Fruit fly (Drosophila melanogaster) whole organism, embryonic: Measurements from ENCODE around the gene Mec2.

Source experiments
- Atf-2 ChIP-seq: fragments of 200-800 bp; sonication (Bioruptor generic); optimal IDR thresholded peaks from 2 replicates; lab custom pipeline; 2016; ENCODE audit warnings: missing biosample characterization, missing genetic modification characterization
- B-H2 ChIP-seq: fragments of 200-800 bp; sonication (Bioruptor generic); optimal IDR thresholded peaks from 2 replicates; lab custom pipeline; 2018; ENCODE audit warnings: missing biosample characterization, mild to moderate bottlenecking, missing genetic modification characterization
- CG10147 ChIP-seq: fragments of 200-800 bp; sonication (Bioruptor generic); optimal IDR thresholded peaks from 2 replicates; lab custom pipeline; 2019; ENCODE audit warnings: missing biosample characterization, mild to moderate bottlenecking, missing genetic modification characterization, moderate library complexity
- CG10654 ChIP-seq: fragments of 200-800 bp; sonication (Bioruptor generic); optimal IDR thresholded peaks from 2 replicates; lab custom pipeline; 2016; ENCODE audit warnings: missing biosample characterization, missing genetic modification characterization
- CG11560 ChIP-seq: fragments of 200-800 bp; sonication (Bioruptor generic); IDR thresholded peaks from 3 replicates; pipeline ENCODE4 v1.3.6; 2022; ENCODE audit warnings: missing biosample characterization, missing genetic modification characterization
- CG11695 ChIP-seq: fragments of 200-800 bp; sonication (Bioruptor generic); IDR thresholded peaks from 3 replicates; pipeline ENCODE4 v1.3.6; 2022; ENCODE audit warnings: missing biosample characterization, missing genetic modification characterization
- CG12299 ChIP-seq: fragments of 200-800 bp; sonication (Bioruptor generic); optimal IDR thresholded peaks from 2 replicates; lab custom pipeline; 2018; ENCODE audit warnings: missing biosample characterization, mild to moderate bottlenecking, missing genetic modification characterization
- CG13624 ChIP-seq: fragments of 200-800 bp; sonication (Bioruptor generic); optimal IDR thresholded peaks from 2 replicates; lab custom pipeline; 2016; ENCODE audit warnings: missing biosample characterization, missing genetic modification characterization
- CG14014 ChIP-seq: fragments of 200-800 bp; sonication (Bioruptor generic); IDR thresholded peaks from 2 replicates; pipeline ENCODE4 v1.3.6; 2022; ENCODE audit warnings: missing biosample characterization, missing genetic modification characterization
- CG14667 ChIP-seq: fragments of 200-800 bp; sonication (Bioruptor generic); IDR thresholded peaks from 2 replicates; pipeline ENCODE4 v1.3.6; 2022; ENCODE audit warnings: missing biosample characterization, missing genetic modification characterization
- CG16813 ChIP-seq: fragments of 200-800 bp; sonication (Bioruptor generic); IDR thresholded peaks from 3 replicates; pipeline ENCODE4 v1.3.6; 2022; ENCODE audit warnings: missing biosample characterization, missing genetic modification characterization; ENCODE audit not compliant: partially characterized antibody
- CG17568 ChIP-seq: fragments of 200-800 bp; sonication (Bioruptor generic); optimal IDR thresholded peaks from 2 replicates; lab custom pipeline; 2018; ENCODE audit warnings: missing biosample characterization, mild to moderate bottlenecking, missing genetic modification characterization, moderate library complexity
- CG17802 ChIP-seq: fragments of 200-800 bp; sonication (Bioruptor generic); optimal IDR thresholded peaks from 2 replicates; lab custom pipeline; 2018; ENCODE audit warnings: missing biosample characterization, mild to moderate bottlenecking, missing genetic modification characterization, moderate library complexity
- CG1832 ChIP-seq: fragments of 200-800 bp; sonication (Bioruptor generic); optimal IDR thresholded peaks from 2 replicates; lab custom pipeline; 2017; ENCODE audit warnings: missing biosample characterization, mild to moderate bottlenecking, missing genetic modification characterization, inconsistent platforms
- CG18476 ChIP-seq: fragments of 200-800 bp; sonication (Bioruptor generic); optimal IDR thresholded peaks from 2 replicates; lab custom pipeline; 2016; ENCODE audit warnings: missing biosample characterization, mild to moderate bottlenecking, missing genetic modification characterization
- CG18764 ChIP-seq: fragments of 200-800 bp; sonication (Bioruptor generic); optimal IDR thresholded peaks from 3 replicates; lab custom pipeline; 2016; ENCODE audit warnings: missing biosample characterization, missing genetic modification characterization
- CG3163 ChIP-seq: fragments of 200-800 bp; sonication (Bioruptor generic); optimal IDR thresholded peaks from 3 replicates; lab custom pipeline; 2016; ENCODE audit warnings: missing biosample characterization, missing genetic modification characterization
- CG32767 ChIP-seq: fragments of 200-800 bp; sonication (Bioruptor generic); IDR thresholded peaks from 2 replicates; pipeline ENCODE4 v1.3.6; 2022; ENCODE audit warnings: missing biosample characterization, missing genetic modification characterization
- CG4424 ChIP-seq: fragments of 200-800 bp; sonication (Bioruptor generic); optimal IDR thresholded peaks from 3 replicates; lab custom pipeline; 2016; ENCODE audit warnings: missing biosample characterization, missing genetic modification characterization
- CG6175 ChIP-seq: fragments of 200-800 bp; sonication (Bioruptor generic); IDR thresholded peaks from 3 replicates; pipeline ENCODE4 v1.3.6; 2022; ENCODE audit warnings: missing biosample characterization, missing genetic modification characterization
- CG7372 ChIP-seq: fragments of 200-800 bp; sonication (Bioruptor generic); IDR thresholded peaks from 2 replicates; pipeline ENCODE4 v1.3.6; 2022; ENCODE audit warnings: missing biosample characterization, missing genetic modification characterization
- CG7839 ChIP-seq: fragments of 200-800 bp; sonication (Bioruptor generic); optimal IDR thresholded peaks from 3 replicates; lab custom pipeline; 2018; ENCODE audit warnings: missing biosample characterization, mild to moderate bottlenecking, missing genetic modification characterization, moderate library complexity
- CG9215 ChIP-seq: fragments of 200-800 bp; sonication (Bioruptor generic); IDR thresholded peaks from 2 replicates; pipeline ENCODE4 v1.3.6; 2022; ENCODE audit warnings: missing biosample characterization, missing genetic modification characterization
- Dad ChIP-seq: fragments of 200-800 bp; sonication (Bioruptor generic); optimal IDR thresholded peaks from 3 replicates; lab custom pipeline; 2016; ENCODE audit warnings: missing biosample characterization, missing genetic modification characterization
- Deaf1 ChIP-seq: fragments of 200-800 bp; optimal IDR thresholded peaks from 3 replicates; lab custom pipeline; 2019; ENCODE audit warnings: missing biosample characterization, mild to moderate bottlenecking, missing genetic modification characterization, moderate library complexity
- Dfd ChIP-seq, 2 experiments: fragments of >200 bp; optimal IDR thresholded peaks; 2 replicates each; lab custom pipeline; 2017; ENCODE audit warnings: missing biosample characterization in 2 of 2, missing genetic modification characterization in 2 of 2
- HLH3B ChIP-seq: fragments of 200-800 bp; sonication (Bioruptor generic); IDR thresholded peaks from 2 replicates; pipeline ENCODE4 v1.3.6; 2022; ENCODE audit warnings: missing biosample characterization, missing genetic modification characterization
- Hand ChIP-seq: fragments of 200-800 bp; sonication (Bioruptor generic); optimal IDR thresholded peaks from 2 replicates; lab custom pipeline; 2017; ENCODE audit warnings: mild to moderate bottlenecking, missing biosample characterization, missing genetic modification reagents, missing genetic modification characterization
- Hr78 ChIP-seq, 2 experiments: fragments of 200-800 bp in 1 of 2; fragments of >200 bp in 1 of 2; sonication (Bioruptor generic) in 1 of 2; optimal IDR thresholded peaks; 2 replicates each; lab custom pipeline; 2017 to 2019; ENCODE audit warnings: missing biosample characterization in 2 of 2, missing genetic modification characterization in 2 of 2, mild to moderate bottlenecking in 1 of 2, moderate library complexity in 1 of 2
- Max ChIP-seq: fragments of 200-800 bp; sonication (Bioruptor generic); optimal IDR thresholded peaks from 2 replicates; lab custom pipeline; 2016; ENCODE audit warnings: missing biosample characterization, mild to moderate bottlenecking, missing genetic modification characterization
- Pdp1 ChIP-seq, 2 experiments: fragments of 200-800 bp; sonication (Bioruptor generic); optimal IDR thresholded peaks; 3 replicates each; lab custom pipeline; 2016; ENCODE audit warnings: missing biosample characterization in 2 of 2, missing genetic modification characterization in 2 of 2, mild to moderate bottlenecking in 1 of 2, moderate library complexity in 1 of 2
- Rx ChIP-seq: fragments of 200-800 bp; sonication (Bioruptor generic); IDR thresholded peaks from 2 replicates; pipeline ENCODE4 v1.3.6; 2022; ENCODE audit warnings: missing biosample characterization, missing genetic modification characterization
- Sox100B ChIP-seq: fragments of 200-800 bp; sonication (Bioruptor generic); optimal IDR thresholded peaks from 3 replicates; lab custom pipeline; 2018; ENCODE audit warnings: missing biosample characterization, mild to moderate bottlenecking, missing genetic modification characterization
- Taf1 ChIP-seq: fragments of 200-800 bp; sonication (Bioruptor generic); IDR thresholded peaks from 2 replicates; pipeline ENCODE4 v1.3.6; 2022; ENCODE audit warnings: missing biosample characterization, missing genetic modification characterization
- ase ChIP-seq: fragments of 200-800 bp; sonication (Bioruptor generic); IDR thresholded peaks from 3 replicates; pipeline ENCODE4 v1.3.6; 2022; ENCODE audit warnings: missing biosample characterization, missing genetic modification characterization
- ato ChIP-seq: fragments of 200-800 bp; sonication (Bioruptor generic); IDR thresholded peaks from 2 replicates; pipeline ENCODE4 v1.3.6; 2022; ENCODE audit warnings: missing biosample characterization, missing genetic modification characterization; ENCODE audit not compliant: partially characterized antibody
- chif ChIP-seq, 2 experiments: fragments of 200-800 bp; sonication (Bioruptor generic); optimal IDR thresholded peaks; 3 replicates each; lab custom pipeline; 2016; ENCODE audit warnings: missing biosample characterization in 2 of 2, missing genetic modification characterization in 2 of 2
- crc ChIP-seq: fragments of 200-800 bp; sonication (Bioruptor generic); optimal IDR thresholded peaks from 2 replicates; lab custom pipeline; 2016; ENCODE audit warnings: missing biosample characterization, missing genetic modification characterization
- dan ChIP-seq: fragments of 200-800 bp; sonication (Bioruptor generic); IDR thresholded peaks from 2 replicates; pipeline ENCODE4 v1.3.6; 2022; ENCODE audit warnings: missing biosample characterization, missing genetic modification characterization
- kah ChIP-seq: fragments of 200-800 bp; sonication (Bioruptor generic); optimal IDR thresholded peaks from 2 replicates; lab custom pipeline; 2018; ENCODE audit warnings: missing biosample characterization, mild to moderate bottlenecking, missing genetic modification characterization
- kni ChIP-seq: fragments of 200-800 bp; sonication (Bioruptor generic); optimal IDR thresholded peaks from 3 replicates; lab custom pipeline; 2017; ENCODE audit warnings: mild to moderate bottlenecking, missing biosample characterization, missing genetic modification reagents, missing genetic modification characterization
- pita ChIP-seq: fragments of 200-800 bp; sonication (Bioruptor generic); optimal IDR thresholded peaks from 2 replicates; lab custom pipeline; 2017; ENCODE audit warnings: missing biosample characterization, mild to moderate bottlenecking, missing genetic modification characterization
- pzg ChIP-seq: fragments of 200-800 bp; sonication (Bioruptor generic); optimal IDR thresholded peaks from 3 replicates; lab custom pipeline; 2018; ENCODE audit warnings: missing biosample characterization, mild to moderate bottlenecking, missing genetic modification characterization, moderate library complexity
- schlank ChIP-seq: fragments of 200-800 bp; sonication (Bioruptor generic); optimal IDR thresholded peaks from 2 replicates; lab custom pipeline; 2018; ENCODE audit warnings: missing biosample characterization, mild to moderate bottlenecking, missing genetic modification characterization
- stc ChIP-seq: fragments of 200-800 bp; sonication (Bioruptor generic); IDR thresholded peaks from 2 replicates; pipeline ENCODE4 v1.3.6; 2022; ENCODE audit warnings: missing biosample characterization, missing genetic modification characterization
- tap ChIP-seq: fragments of 200-800 bp; optimal IDR thresholded peaks from 3 replicates; lab custom pipeline; 2019; ENCODE audit warnings: missing biosample characterization, mild to moderate bottlenecking, missing genetic modification characterization, moderate library complexity
- unc-4 ChIP-seq: fragments of 200-800 bp; sonication (Bioruptor generic); IDR thresholded peaks from 2 replicates; pipeline ENCODE4 v1.3.6; 2022; ENCODE audit warnings: missing biosample characterization, missing genetic modification characterization; ENCODE audit not compliant: partially characterized antibody
- wdn ChIP-seq: fragments of 200-800 bp; sonication (Bioruptor generic); IDR thresholded peaks from 2 replicates; pipeline ENCODE4 v1.3.6; 2022; ENCODE audit warnings: missing biosample characterization, missing genetic modification characterization
- wek ChIP-seq: fragments of 200-800 bp; sonication (Bioruptor generic); optimal IDR thresholded peaks from 3 replicates; lab custom pipeline; 2018; ENCODE audit warnings: missing biosample characterization, mild to moderate bottlenecking, missing genetic modification characterization, moderate library complexity

The Mec2 gene

dm6 chrX:19179696-19180255 lies 8.1 kb upstream of the Mec2 start, which contains the start of the genes CG7556 and CG7453 (continued):
- TF ChIP-seq Pdp1 (GFP tag; optimal IDR thresholded peaks at IDR 0.05; lab: Kevin White, UChicago) (peak; percentile 77), Hr78 (GFP tag; optimal IDR thresholded peaks at IDR 0.05; lab: Kevin White, UChicago) (no peak), dan (GFP tag; lab: Robert Waterston, UW) (no peak), CG16813 (GFP tag; lab: Robert Waterston, UW) (no peak), kah (no peak), CG11695 (GFP tag; lab: Robert Waterston, UW) (peak; percentile 38; the same call in 1 of the 3 replicates), CG11560 (peak; percentile 31; the same call in 1 of the 3 replicates), CG3163 (GFP tag; lab: Kevin White, UChicago) (peak; percentile 46), CG32767 (GFP tag; lab: Robert Waterston, UW) (peak; percentile 43; the same call in 1 of the 2 replicates), pita (GFP tag; lab: Kevin White, UChicago) (no peak), CG1832 (GFP tag; lab: Kevin White, UChicago) (no peak), kni (GFP tag; lab: Kevin White, UChicago) (peak; percentile 7), CG7839 (tag; lab: Kevin White, UChicago) (peak; percentile 76), stc (GFP tag; lab: Robert Waterston, UW) (no peak), Sox100B (peak; percentile 77), Max (peak; percentile 83), Dfd (GFP tag; optimal IDR thresholded peaks at IDR 0.05; lab: Kevin White, UChicago) (no peak), Rx (GFP tag; lab: Robert Waterston, UW) (no peak; the same call in 1 of the 2 replicates), chif (GFP tag; optimal IDR thresholded peaks at IDR 0.05; lab: Kevin White, UChicago) (peak; percentile 72 to 79), Deaf1 (tag; lab: Kevin White, UChicago) (peak; percentile 40), CG10147 (GFP tag; lab: Kevin White, UChicago) (peak; percentile 68), CG14014 (GFP tag; lab: Robert Waterston, UW) (peak; percentile 41; the same call in 1 of the 2 replicates), CG17568 (GFP tag; lab: Kevin White, UChicago) (peak; percentile 44), Atf-2 (GFP tag; lab: Kevin White, UChicago) (peak; percentile 72), B-H2 (peak; percentile 35), Dad (peak; percentile 19), CG17802 (peak; percentile 26), CG14667 (GFP tag; lab: Robert Waterston, UW) (peak; percentile 28; the same call in 1 of the 2 replicates), CG12299 (tag; lab: Kevin White, UChicago) (peak; percentile 35), CG18764 (GFP tag; lab: Kevin White, UChicago) (peak; percentile 58), CG9215 (GFP tag; lab: Robert Waterston, UW) (peak; percentile 64), CG18476 (peak; percentile 79), tap (tag; lab: Kevin White, UChicago) (peak; percentile 22), CG6175 (no peak), unc-4 (GFP tag; lab: Robert Waterston, UW) (no peak), CG10654 (GFP tag; lab: Kevin White, UChicago) (peak; percentile 72), wek (GFP tag; lab: Kevin White, UChicago) (peak; percentile 10), schlank (tag; lab: Kevin White, UChicago) (peak; percentile 7), wdn (GFP tag; lab: Robert Waterston, UW) (0 out of 2 replicates have a peak, but pooled peaks have one; percentile 17), CG7372 (GFP tag; lab: Robert Waterston, UW) (0 out of 2 replicates have a peak, but pooled peaks have one; percentile 21), HLH3B (peak; percentile 61; the same call in 1 of the 2 replicates), CG4424 (GFP tag; lab: Kevin White, UChicago) (peak; percentile 79), pzg (GFP tag; lab: Kevin White, UChicago) (peak; percentile 41), ase (GFP tag; lab: Robert Waterston, UW) (peak; percentile 24; the same call in 1 of the 3 replicates), Hand (GFP tag; lab: Kevin White, UChicago) (no peak), crc (GFP tag; lab: Kevin White, UChicago) (peak; percentile 18), CG13624 (GFP tag; lab: Kevin White, UChicago) (peak; percentile 79), ato (no peak), Taf1 (0 out of 2 replicates have a peak, but pooled peaks have one; percentile 32)
